Fruit fly (Drosophila melanogaster): ENCODE measurements around the gene GatA.
A peak's percentile ranks its signal among the peaks of the same experiment; 100 is the strongest.

The GatA gene

DNA sequence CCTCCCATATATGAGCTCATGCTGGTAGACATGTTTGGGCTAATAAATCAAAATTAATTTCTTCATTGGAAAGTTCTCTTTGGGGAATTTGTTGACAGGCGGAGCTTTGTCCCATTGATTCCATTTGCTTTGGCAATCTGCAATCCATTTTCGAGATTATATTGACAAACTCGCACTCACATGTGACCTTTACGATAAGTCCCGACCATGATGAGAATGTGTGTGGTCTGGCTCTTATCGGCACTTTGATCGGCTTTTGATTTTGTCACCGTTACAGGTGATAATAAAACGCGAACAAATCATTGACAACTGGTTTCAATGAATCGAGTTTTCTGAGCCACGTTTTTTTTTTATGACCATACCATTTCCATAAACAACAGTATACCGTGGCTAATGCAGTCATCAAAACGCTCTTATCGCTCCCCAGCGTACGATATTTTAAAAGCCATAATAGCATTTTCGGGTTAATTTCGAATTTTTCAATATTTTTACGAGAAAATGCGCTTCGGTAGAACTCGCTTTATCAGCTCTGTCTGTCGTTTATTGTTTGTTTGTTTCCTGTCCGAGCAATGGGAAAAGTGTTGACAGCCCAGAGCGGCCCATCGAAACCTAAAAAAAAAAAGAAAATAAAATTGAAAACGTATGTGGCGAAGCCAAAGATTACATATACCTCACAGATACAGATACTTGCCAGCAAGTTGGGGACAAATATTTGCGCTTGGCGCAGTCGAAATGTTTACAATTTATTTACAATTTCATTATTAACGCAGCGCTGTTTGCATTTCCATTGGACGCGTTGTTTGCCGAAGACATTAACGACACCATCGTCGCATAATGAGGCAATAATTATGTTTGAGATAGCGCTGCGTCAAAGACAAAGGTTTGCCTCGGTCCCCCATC lies 31.0 kb downstream of the GatA start (continued):
- TF ChIP-seq kay (GFP tag; optimal IDR thresholded peaks at IDR 0.05) (no peak), CG14860 (GFP tag; IDR thresholded peaks at IDR 0.05; ENCODE audit: partially characterized antibody) (no peak), gt (GFP tag; IDR thresholded peaks at IDR 0.05) (no peak), CG10654 (GFP tag; optimal IDR thresholded peaks at IDR 0.05) (no peak), ERR (GFP tag; optimal IDR thresholded peaks at IDR 0.05) (no peak), gfzf (GFP tag; optimal IDR thresholded peaks at IDR 0.05) (no peak), CG7271 (tag; optimal IDR thresholded peaks at IDR 0.05) (peak; percentile 10), CG7372 (GFP tag; IDR thresholded peaks at IDR 0.05) (peak; percentile 17; the same call in 1 of the 2 replicates), CG33557 (GFP tag; optimal IDR thresholded peaks at IDR 0.05) (peak; percentile 97), CG3838 (GFP tag; optimal IDR thresholded peaks at IDR 0.05) (peak; percentile 80), CG30020 (tag; optimal IDR thresholded peaks at IDR 0.05) (peak; percentile 19), NC2β (GFP tag; optimal IDR thresholded peaks at IDR 0.05) (peak; percentile 77), CG11696 (GFP tag; IDR thresholded peaks at IDR 0.05) (no peak), CG14441 (GFP tag; IDR thresholded peaks at IDR 0.05) (0 out of 2 replicates have a peak, but pooled peaks have one; percentile 12), stwl (tag; optimal IDR thresholded peaks at IDR 0.05) (no peak), bsh (GFP tag; optimal IDR thresholded peaks at IDR 0.05) (peak in 1 of 2 experiments; percentile 90), tin (GFP tag; optimal IDR thresholded peaks at IDR 0.05) (no peak), YL-1 (GFP tag; optimal IDR thresholded peaks at IDR 0.05) (peak; percentile 92), Antp (GFP tag; optimal IDR thresholded peaks at IDR 0.05) (no peak), CG10979 (tag; optimal IDR thresholded peaks at IDR 0.05) (peak; percentile 40), stc (GFP tag; IDR thresholded peaks at IDR 0.05) (peak; percentile 79; the same call in 1 of the 2 replicates), ato (GFP tag; IDR thresholded peaks at IDR 0.05; ENCODE audit: partially characterized antibody) (no peak), CG9932 (GFP tag; IDR thresholded peaks at IDR 0.05) (no peak), CG10209 (GFP tag; optimal IDR thresholded peaks at IDR 0.05) (peak; percentile 91), abd-A (tag; optimal IDR thresholded peaks at IDR 0.05) (peak; percentile 85), CG13624 (GFP tag; optimal IDR thresholded peaks at IDR 0.05) (no peak), CG16779 (GFP tag; IDR thresholded peaks at IDR 0.05) (no peak), CG5953 (GFP tag; IDR thresholded peaks at IDR 0.05) (peak; percentile 82), Spps (tag; optimal IDR thresholded peaks at IDR 0.05) (peak; percentile 57), Gsc (GFP tag; IDR thresholded peaks at IDR 0.05) (no peak), ab (GFP tag; optimal IDR thresholded peaks at IDR 0.05) (no peak), Drgx (GFP tag; IDR thresholded peaks at IDR 0.05) (no peak), CG3995 (GFP tag; optimal IDR thresholded peaks at IDR 0.05) (no peak), CG31388 (GFP tag; optimal IDR thresholded peaks at IDR 0.05) (no peak), dm (GFP tag; optimal IDR thresholded peaks at IDR 0.05) (no peak), klu (GFP tag; IDR thresholded peaks at IDR 0.05) (no peak), az2 (GFP tag; optimal IDR thresholded peaks at IDR 0.05) (peak; percentile 50), hth (optimal IDR thresholded peaks at IDR 0.05) (no peak), HmgD (GFP tag; optimal IDR thresholded peaks at IDR 0.05) (no peak), CG11247 (GFP tag; IDR thresholded peaks at IDR 0.05) (no peak; the same call in 1 of the 2 replicates), Nf-YB (GFP tag; optimal IDR thresholded peaks at IDR 0.05) (peak; percentile 76), NK7.1 (GFP tag; optimal IDR thresholded peaks at IDR 0.05) (no peak), B-H1 (GFP tag; IDR thresholded peaks at IDR 0.05) (no peak), Bgb (GFP tag; IDR thresholded peaks at IDR 0.05; ENCODE audit: partially characterized antibody) (no peak), CG1647 (GFP tag; optimal IDR thresholded peaks at IDR 0.05) (peak; percentile 10), Mad (GFP tag; optimal IDR thresholded peaks at IDR 0.05) (peak; percentile 51), Lhr (GFP tag; optimal IDR thresholded peaks at IDR 0.05) (peak; percentile 94), CG8944 (GFP tag; optimal IDR thresholded peaks at IDR 0.05) (no peak), CG31365 (tag; optimal IDR thresholded peaks at IDR 0.05) (peak; percentile 58), CG9727 (GFP tag; optimal IDR thresholded peaks at IDR 0.05) (peak; percentile 58)
